Worm (Caenorhabditis elegans) whole organism, early embryonic: ENCODE results near the gene raga-1.

Experiments used
- ama-1 ChIP-seq: fragments of 150-350 bp; optimal IDR thresholded peaks from 2 replicates; lab custom pipeline; 2014
- ceh-13 ChIP-seq: fragments of 200-800 bp; sonication (Bioruptor generic); optimal IDR thresholded peaks from 2 replicates; lab custom pipeline; 2018; ENCODE audit warnings: mild to moderate bottlenecking, missing genetic modification characterization, missing compliant biosample characterization
- ceh-36 ChIP-seq: sonication (generic microtip); optimal IDR thresholded peaks from 2 replicates; lab custom pipeline; 2016; ENCODE audit warnings: missing genetic modification characterization, inconsistent platforms, missing compliant biosample characterization
- ets-7 ChIP-seq: sonication (generic microtip); optimal IDR thresholded peaks from 2 replicates; lab custom pipeline; 2016; ENCODE audit warnings: missing genotype, missing genetic modification characterization, missing compliant biosample characterization
- flt-1 ChIP-seq: fragments of 200-800 bp; sonication (Bioruptor generic); IDR thresholded peaks from 2 replicates; pipeline ENCODE4 v1.3.6; 2022; ENCODE audit warnings: missing genetic modification characterization, missing compliant biosample characterization
- hmbx-1 ChIP-seq: sonication (generic microtip); optimal IDR thresholded peaks from 2 replicates; lab custom pipeline; 2016; ENCODE audit warnings: mild to moderate bottlenecking, missing genetic modification characterization, missing compliant biosample characterization
- pes-1 ChIP-seq: fragments of 200-800 bp; sonication (Bioruptor generic); IDR thresholded peaks from 2 replicates; pipeline ENCODE4 v1.3.6; 2022; ENCODE audit warnings: missing genetic modification reagents, missing genetic modification characterization, missing compliant biosample characterization
- tra-4 ChIP-seq: sonication (generic microtip); optimal IDR thresholded peaks from 2 replicates; lab custom pipeline; 2017; ENCODE audit warnings: missing genetic modification characterization, missing compliant biosample characterization

DNA sequence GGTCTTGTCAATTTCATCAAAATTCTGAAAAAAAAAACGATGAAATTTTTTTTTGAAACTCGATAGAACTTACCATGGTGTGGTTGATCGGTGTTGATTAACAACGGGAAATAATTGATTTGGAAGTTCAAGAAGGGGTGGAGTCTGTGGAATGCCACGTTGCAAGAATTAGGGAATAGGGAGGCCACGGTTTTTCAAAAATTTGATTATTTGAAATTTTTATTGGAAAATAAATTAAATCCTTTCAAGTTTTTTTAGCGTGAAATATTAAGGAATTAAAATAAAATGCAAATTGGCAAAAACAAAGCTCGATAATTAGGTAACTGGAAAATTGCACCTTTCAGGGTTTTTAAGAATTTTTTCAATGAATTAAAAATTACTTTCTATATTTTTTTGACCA lies 38.3 kb downstream of the raga-1 start, which contains the start of gene rmd-3:
- TF ChIP-seq tra-4 (no peak), ama-1 (lab: Kevin White, UChicago) (no peak), ets-7 (no peak), flt-1 (GFP tag; lab: Robert Waterston, UW) (no peak), pes-1 (GFP tag; lab: Robert Waterston, UW) (no peak), hmbx-1 (tag; lab: Kevin White, UChicago) (no peak), ceh-13 (GFP tag; lab: Kevin White, UChicago) (no peak), ceh-36 (no peak)
